Worm (Caenorhabditis elegans): ENCODE results near the gene snx-14.

Gene snx-14

ce11 chrII:13494762-13495161 is 36.3 kb downstream of the snx-14 start (continued):
- TF ChIP-seq unc-62 (GFP tag; optimal IDR thresholded peaks at IDR 0.05 in 1 of 2) (no peak), unc-62 (tag; optimal IDR thresholded peaks at IDR 0.05) (no peak), dmd-9 (GFP tag; IDR thresholded peaks at IDR 0.05) (no peak), aha-1 (tag) (no peak), vab-7 (GFP tag; IDR thresholded peaks at IDR 0.05) (no peak), rbr-2 (tag; optimal IDR thresholded peaks at IDR 0.05) (peak; percentile 29), nhr-102 (tag; optimal IDR thresholded peaks at IDR 0.05) (no peak), ZK337.2 (GFP tag; IDR thresholded peaks at IDR 0.05) (no peak), F26F4.8 (GFP tag; conservative IDR thresholded peaks at IDR 0.05) (no peak), madf-5 (GFP tag; IDR thresholded peaks at IDR 0.05) (no peak), nhr-77 (tag; optimal IDR thresholded peaks at IDR 0.05) (peak; percentile 46), nhr-76 (tag; optimal IDR thresholded peaks at IDR 0.05) (no peak), ctbp-1 (GFP tag; IDR thresholded peaks at IDR 0.05) (no peak), tra-1 (GFP tag; IDR thresholded peaks at IDR 0.05) (no peak), madf-9 (GFP tag; conservative IDR thresholded peaks at IDR 0.05) (no peak), ceh-32 (tag; optimal IDR thresholded peaks at IDR 0.05; ENCODE audit: poor library complexity) (no peak), zfp-2 (tag; optimal IDR thresholded peaks at IDR 0.05) (no peak), mdl-1 (tag; optimal IDR thresholded peaks at IDR 0.05) (no peak), lir-3 (tag; optimal IDR thresholded peaks at IDR 0.05) (no peak), snpc-1.2 (GFP tag; IDR thresholded peaks at IDR 0.05) (no peak), daf-12 (tag; optimal IDR thresholded peaks at IDR 0.05) (no peak), ceh-20 (GFP tag; IDR thresholded peaks at IDR 0.05) (0 out of 2 replicates have a peak, but pooled peaks have one; percentile 10), hmg-1.1 (GFP tag; IDR thresholded peaks at IDR 0.05) (no peak), dve-1 (tag; optimal IDR thresholded peaks at IDR 0.05; ENCODE audit: insufficient read depth) (peak; percentile 62), lim-7 (GFP tag; IDR thresholded peaks at IDR 0.05) (no peak), nhr-237 (tag; optimal IDR thresholded peaks at IDR 0.05) (no peak), F37D6.2 (tag; optimal IDR thresholded peaks at IDR 0.05) (no peak), nhr-48 (tag; optimal IDR thresholded peaks at IDR 0.05) (no peak), zfp-3 (GFP tag; conservative IDR thresholded peaks at IDR 0.05) (no peak), F10B5.3 (tag; optimal IDR thresholded peaks at IDR 0.05) (no peak), ztf-7 (tag; optimal IDR thresholded peaks at IDR 0.05) (peak; percentile 17), ztf-11 (tag; optimal IDR thresholded peaks at IDR 0.05) (no peak), mes-2 (tag; optimal IDR thresholded peaks at IDR 0.05; ENCODE audit: poor library complexity, severe bottlenecking) (peak; percentile 71), lin-1 (GFP tag; IDR thresholded peaks at IDR 0.05) (no peak), skn-1 (tag; optimal IDR thresholded peaks at IDR 0.05) (no peak), dmd-6 (GFP tag; IDR thresholded peaks at IDR 0.05) (no peak), zag-1 (tag; optimal IDR thresholded peaks at IDR 0.05) (no peak), nhr-41 (GFP tag; IDR thresholded peaks at IDR 0.05) (no peak), nhr-6 (tag; optimal IDR thresholded peaks at IDR 0.05) (no peak), hlh-11 (tag; optimal IDR thresholded peaks at IDR 0.05) (no peak), aly-2 (tag; optimal IDR thresholded peaks at IDR 0.05) (no peak), Y5F2A.4 (GFP tag; optimal IDR thresholded peaks at IDR 0.05) (no peak), cey-2 (tag; optimal IDR thresholded peaks at IDR 0.05; ENCODE audit: borderline replicate concordance, insufficient read depth) (no peak), nhr-111 (GFP tag; optimal IDR thresholded peaks at IDR 0.05) (no peak), zip-2 (tag; optimal IDR thresholded peaks at IDR 0.05) (no peak), T20F7.1 (GFP tag; optimal IDR thresholded peaks at IDR 0.05) (no peak), pha-4 (GFP tag; IDR thresholded peaks at IDR 0.05) (peak; percentile 20; the same call in 1 of the 2 replicates), pha-4 (tag; optimal IDR thresholded peaks at IDR 0.05) (peak; percentile 49), pqm-1 (tag; optimal IDR thresholded peaks at IDR 0.05) (no peak), set-16 (GFP tag; IDR thresholded peaks at IDR 0.05) (no peak), ceh-82 (tag; optimal IDR thresholded peaks at IDR 0.05) (no peak), daf-19 (GFP tag; conservative IDR thresholded peaks at IDR 0.05) (no peak), lin-15B (tag; optimal IDR thresholded peaks at IDR 0.05) (no peak)
